Fruit fly (Drosophila melanogaster): ENCODE results near the gene MagR.

The MagR gene

DNA sequence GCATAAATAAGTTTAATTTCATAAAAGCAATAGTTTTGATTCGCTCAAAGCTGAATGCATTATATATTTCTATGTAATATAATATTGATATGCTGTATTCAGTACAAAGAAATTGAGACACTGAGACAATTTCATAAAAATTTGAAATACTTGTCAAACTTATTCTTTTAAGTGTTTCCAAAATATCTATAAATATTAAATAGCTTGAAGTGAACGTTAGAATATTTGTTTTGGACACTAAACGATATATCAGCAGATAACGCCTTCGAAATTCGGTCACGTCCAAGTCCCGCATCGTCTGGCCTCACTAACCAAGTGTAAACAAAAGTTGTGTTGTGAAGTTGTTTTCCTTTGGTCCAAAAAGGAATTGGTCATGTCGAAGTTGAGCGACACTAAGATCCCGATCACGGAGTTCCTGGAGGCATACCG is 23.3 kb upstream of the MagR start (continued):
- peak; percentile 20 for TF ChIP-seq CG30020 (tag; optimal IDR thresholded peaks at IDR 0.05)
- TF ChIP-seq gcm (GFP tag; optimal IDR thresholded peaks at IDR 0.05), result no peak
- TF ChIP-seq CG4820 (GFP tag; optimal IDR thresholded peaks at IDR 0.05), result no peak
- TF ChIP-seq row (GFP tag; IDR thresholded peaks at IDR 0.05), result peak; percentile 20; the same call in 1 of the 3 replicates
- TF ChIP-seq Trl (optimal IDR thresholded peaks at IDR 0.05), result no peak
- TF ChIP-seq Trl (GFP tag; optimal IDR thresholded peaks at IDR 0.05), result no peak

dm6 chrX:15712409-15712808 is 21.7 kb upstream of the MagR start, which contains the start of gene HUWE1:
HUWE1 (plus strand) TSS chrX:15712628.
- TF ChIP-seq CG2678 (tag; optimal IDR thresholded peaks at IDR 0.05) (no peak), hbn (GFP tag; IDR thresholded peaks at IDR 0.05; ENCODE audit: partially characterized antibody) (peak; percentile 69; the same call in 1 of the 2 replicates), CG12769 (tag; optimal IDR thresholded peaks at IDR 0.05) (no peak), CG10267 (tag; optimal IDR thresholded peaks at IDR 0.05) (peak; percentile 94), CG9932 (GFP tag; IDR thresholded peaks at IDR 0.05) (peak; percentile 38; the same call in 1 of the 2 replicates), CG2875 (GFP tag; optimal IDR thresholded peaks at IDR 0.05) (no peak), crc (GFP tag; optimal IDR thresholded peaks at IDR 0.05) (no peak), CG6791 (GFP tag; IDR thresholded peaks at IDR 0.05; ENCODE audit: partially characterized antibody) (peak; percentile 76), sob (GFP tag; IDR thresholded peaks at IDR 0.05) (peak; percentile 45; the same call in 1 of the 2 replicates), disco-r (GFP tag; optimal IDR thresholded peaks at IDR 0.05) (no peak), Rfx (GFP tag; IDR thresholded peaks at IDR 0.05) (peak; percentile 58), CG8281 (tag; optimal IDR thresholded peaks at IDR 0.05) (no peak), CG14014 (GFP tag; IDR thresholded peaks at IDR 0.05) (no peak), CG32532 (GFP tag; IDR thresholded peaks at IDR 0.05) (no peak), CTCF (GFP tag; optimal IDR thresholded peaks at IDR 0.05) (no peak), D (optimal IDR thresholded peaks at IDR 0.05) (no peak), D (GFP tag; optimal IDR thresholded peaks at IDR 0.05) (no peak), zf30C (GFP tag; optimal IDR thresholded peaks at IDR 0.05) (no peak), chinmo (GFP tag; IDR thresholded peaks at IDR 0.05; ENCODE audit: partially characterized antibody) (peak; percentile 88; the same call in 3 of the 4 replicates), trem (tag; optimal IDR thresholded peaks at IDR 0.05) (peak; percentile 57), CG1603 (tag; optimal IDR thresholded peaks at IDR 0.05) (no peak), CG14710 (tag; optimal IDR thresholded peaks at IDR 0.05) (peak; percentile 93), CG18262 (tag; optimal IDR thresholded peaks at IDR 0.05) (no peak), CG17612 (GFP tag; IDR thresholded peaks at IDR 0.05) (no peak), NfI (GFP tag; optimal IDR thresholded peaks at IDR 0.05) (peak; percentile 11), bbx (GFP tag; IDR thresholded peaks at IDR 0.05; ENCODE audit: partially characterized antibody) (peak; percentile 83), Vsx1 (GFP tag; optimal IDR thresholded peaks at IDR 0.05) (no peak), gce (GFP tag; IDR thresholded peaks at IDR 0.05) (no peak), CG8924 (tag; optimal IDR thresholded peaks at IDR 0.05) (peak; percentile 61), CG3726 (GFP tag; IDR thresholded peaks at IDR 0.05) (no peak), CG13287 (GFP tag; IDR thresholded peaks at IDR 0.05; ENCODE audit: partially characterized antibody) (peak; percentile 89), CG10654 (GFP tag; optimal IDR thresholded peaks at IDR 0.05) (no peak), CG2712 (tag; optimal IDR thresholded peaks at IDR 0.05) (peak; percentile 75), CG3847 (GFP tag; IDR thresholded peaks at IDR 0.05) (peak; percentile 59), BEAF-32 (GFP tag; optimal IDR thresholded peaks at IDR 0.05) (peak; percentile 90), CG2116 (GFP tag; optimal IDR thresholded peaks at IDR 0.05) (peak; percentile 85), insv (GFP tag; optimal IDR thresholded peaks at IDR 0.05) (no peak), kay (GFP tag; optimal IDR thresholded peaks at IDR 0.05) (no peak), Side (GFP tag; optimal IDR thresholded peaks at IDR 0.05) (no peak), sc (optimal IDR thresholded peaks at IDR 0.05) (no peak), sc (GFP tag; optimal IDR thresholded peaks at IDR 0.05) (no peak), sim (GFP tag; IDR thresholded peaks at IDR 0.05) (no peak), gcm (GFP tag; optimal IDR thresholded peaks at IDR 0.05) (no peak), Deaf1 (tag; optimal IDR thresholded peaks at IDR 0.05) (no peak), CG7786 (GFP tag; optimal IDR thresholded peaks at IDR 0.05) (peak; percentile 14)

Measured in whole organism, embryonic.